Worm (Caenorhabditis elegans): ENCODE data around the gene fbxa-31.

The fbxa-31 gene

DNA sequence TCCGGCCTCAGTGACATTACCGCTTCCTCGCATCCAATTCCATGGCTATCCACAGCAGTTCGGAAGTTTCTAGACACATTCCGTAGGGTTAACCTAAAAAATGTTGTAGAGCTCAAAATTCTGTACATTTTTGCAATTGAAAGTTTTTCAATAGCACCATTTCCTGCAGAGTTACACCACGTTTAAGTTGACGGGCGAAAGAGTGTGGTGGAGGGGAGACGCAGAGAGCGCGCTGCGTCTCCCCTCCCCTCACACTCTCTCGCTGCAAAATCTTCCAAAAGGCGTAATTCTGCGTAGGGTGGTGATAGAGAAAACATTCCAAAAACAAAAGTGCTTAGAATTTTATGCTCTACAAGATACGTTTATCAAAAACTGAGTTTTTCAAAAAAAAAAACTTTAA, 22.9 kb downstream of the fbxa-31 start:
- TF ChIP-seq tbx-8 (GFP tag; optimal IDR thresholded peaks at IDR 0.05) (no peak), nhr-12 (tag; optimal IDR thresholded peaks at IDR 0.05) (no peak), zip-8 (tag; optimal IDR thresholded peaks at IDR 0.05) (no peak), ceh-43 (GFP tag; optimal IDR thresholded peaks at IDR 0.05) (no peak), nhr-237 (tag; optimal IDR thresholded peaks at IDR 0.05) (no peak), ham-2 (GFP tag; optimal IDR thresholded peaks at IDR 0.05) (no peak), snpc-4 (tag; optimal IDR thresholded peaks at IDR 0.05) (no peak)

DNA sequence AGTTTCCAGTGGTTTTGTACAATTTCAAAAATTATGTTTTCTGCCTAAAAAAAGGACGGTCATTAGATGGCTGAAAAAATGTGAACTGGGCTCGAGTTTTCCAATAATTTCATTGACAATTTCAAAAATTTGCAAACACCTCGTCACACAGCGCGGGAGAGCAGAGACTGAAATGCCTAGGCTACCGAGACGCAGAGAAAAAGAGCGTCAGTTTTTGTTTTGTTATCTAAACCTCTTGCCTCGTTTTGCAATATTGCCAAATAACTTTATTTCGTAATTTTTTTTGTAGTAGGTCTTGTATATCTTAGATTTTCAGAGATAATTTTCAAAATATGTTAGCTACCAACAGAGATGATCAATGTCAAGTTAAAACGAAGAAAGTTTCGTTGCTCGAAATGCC, 28.0 kb downstream of the fbxa-31 start, which contains the start of gene fbxa-63:
Gene fbxa-63, plus strand, starts transcription at position 310 of the 400 bp plus-strand sequence.
- TF ChIP-seq ces-1 (GFP tag; optimal IDR thresholded peaks at IDR 0.05), result peak; percentile 11
- TF ChIP-seq bed-3 (GFP tag; optimal IDR thresholded peaks at IDR 0.05), result no peak

- TF ChIP-seq elt-1 (tag; optimal IDR thresholded peaks at IDR 0.05; ENCODE audit: borderline replicate concordance, insufficient read depth), result peak; percentile 55
- TF ChIP-seq nhr-12 (tag; optimal IDR thresholded peaks at IDR 0.05), result no peak
- TF ChIP-seq tbx-8 (GFP tag; optimal IDR thresholded peaks at IDR 0.05), result no peak
- no peak for TF ChIP-seq unc-120 (tag; optimal IDR thresholded peaks at IDR 0.05; ENCODE audit: poor library complexity, severe bottlenecking)
Observed at ce11 chrIII:1238704-1239103, 32.5 kb downstream of the fbxa-31 start, which contains the start of gene fbxa-61. Gene fbxa-61, plus strand, starts transcription at chrIII:1239048.

ce11 chrIII:1231186-1231585, 40.0 kb downstream of the fbxa-31 start:
- TF ChIP-seq cnd-1 (tag; optimal IDR thresholded peaks at IDR 0.05) (no peak), nhr-2 (tag; optimal IDR thresholded peaks at IDR 0.05) (no peak), unc-39 (tag; optimal IDR thresholded peaks at IDR 0.05) (no peak), lin-13 (tag; optimal IDR thresholded peaks at IDR 0.05) (no peak), blmp-1 (tag; optimal IDR thresholded peaks at IDR 0.05) (no peak), elt-3 (tag; optimal IDR thresholded peaks at IDR 0.05) (no peak), unc-120 (tag; optimal IDR thresholded peaks at IDR 0.05; ENCODE audit: poor library complexity, severe bottlenecking) (no peak), lsy-2 (tag; optimal IDR thresholded peaks at IDR 0.05) (no peak), zip-8 (tag; optimal IDR thresholded peaks at IDR 0.05) (no peak), sem-2 (GFP tag; optimal IDR thresholded peaks at IDR 0.05) (no peak), lin-32 (GFP tag; optimal IDR thresholded peaks at IDR 0.05) (no peak), mab-5 (tag; optimal IDR thresholded peaks at IDR 0.05) (no peak), nhr-12 (tag; optimal IDR thresholded peaks at IDR 0.05) (no peak), M03D4.4 (tag; optimal IDR thresholded peaks at IDR 0.05) (no peak)

DNA sequence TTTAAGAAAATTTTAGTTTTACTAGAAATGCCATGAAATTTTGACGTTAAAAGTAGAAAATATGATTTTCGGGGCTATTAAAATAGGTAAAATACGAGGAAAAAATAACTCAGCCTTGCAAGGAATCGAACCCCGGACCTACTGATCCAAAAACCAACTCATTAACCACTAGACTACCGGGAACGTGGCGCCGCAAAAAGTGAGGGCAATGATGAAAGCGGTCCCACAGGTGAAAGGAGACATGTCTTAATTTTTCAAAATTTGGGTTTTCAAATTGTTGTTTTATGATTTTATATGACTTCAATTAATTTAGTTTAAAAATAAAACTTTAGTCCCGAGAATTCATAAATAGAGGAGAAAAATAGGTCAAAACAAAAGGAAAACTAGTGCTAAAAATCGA, 40.6 kb downstream of the fbxa-31 start:
- no peak for TF ChIP-seq mep-1 (tag; optimal IDR thresholded peaks at IDR 0.05)
- TF ChIP-seq bed-3 (GFP tag; optimal IDR thresholded peaks at IDR 0.05), result no peak
- TF ChIP-seq tbx-8 (GFP tag; optimal IDR thresholded peaks at IDR 0.05), result no peak
- TF ChIP-seq drap-1 (GFP tag; optimal IDR thresholded peaks at IDR 0.05), result no peak
- TF ChIP-seq snpc-4 (tag; optimal IDR thresholded peaks at IDR 0.05), result no peak
- no peak for TF ChIP-seq ceh-39 (tag; optimal IDR thresholded peaks at IDR 0.05)

DNA sequence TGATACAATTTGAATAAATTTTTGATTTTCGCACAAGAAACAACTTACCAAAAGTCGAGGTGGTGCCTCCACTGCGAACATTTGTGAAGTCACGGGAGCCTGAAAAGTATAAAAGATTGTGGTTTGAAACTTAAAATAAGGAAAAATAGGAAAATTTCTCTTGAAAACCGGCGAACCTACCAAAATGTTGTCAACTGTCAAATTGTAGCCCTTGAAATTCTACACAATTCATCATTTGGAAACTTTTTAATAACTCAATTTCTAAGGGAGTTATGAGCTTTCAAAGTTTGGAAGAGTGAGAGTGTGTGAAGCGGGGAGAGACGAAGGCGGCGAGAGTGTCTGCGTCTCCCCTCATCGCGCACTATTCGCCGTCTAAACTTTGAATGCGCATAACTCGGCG, 41.1 kb downstream of the fbxa-31 start, which contains the start of gene pes-4:
Gene pes-4, minus strand, starts transcription at position 101 of the 400 bp plus-strand sequence.
- TF ChIP-seq ces-1 (GFP tag; optimal IDR thresholded peaks at IDR 0.05) (peak; percentile 27), unc-62 (GFP tag; optimal IDR thresholded peaks at IDR 0.05) (no peak)

- TF ChIP-seq ceh-43 (GFP tag; optimal IDR thresholded peaks at IDR 0.05) (no peak), unc-120 (tag; optimal IDR thresholded peaks at IDR 0.05; ENCODE audit: poor library complexity, severe bottlenecking) (no peak), elt-1 (tag; optimal IDR thresholded peaks at IDR 0.05; ENCODE audit: borderline replicate concordance, insufficient read depth) (no peak), nhr-12 (tag; optimal IDR thresholded peaks at IDR 0.05) (no peak), blmp-1 (tag; optimal IDR thresholded peaks at IDR 0.05) (no peak)
Observed at ce11 chrIII:1229510-1229909, 41.7 kb downstream of the fbxa-31 start.

ce11 chrIII:1228593-1228992, 42.6 kb downstream of the fbxa-31 start:
- TF ChIP-seq nhr-76 (tag; optimal IDR thresholded peaks at IDR 0.05) (no peak), ztf-11 (tag; optimal IDR thresholded peaks at IDR 0.05) (no peak), ceh-43 (GFP tag; optimal IDR thresholded peaks at IDR 0.05) (no peak), blmp-1 (tag; optimal IDR thresholded peaks at IDR 0.05) (no peak), tbx-8 (GFP tag; optimal IDR thresholded peaks at IDR 0.05) (no peak)
